Fruit fly (Drosophila melanogaster) whole organism, embryonic: ENCODE results near the gene CG5793.

Experiments used
- CG10209 ChIP-seq: fragments of 200-800 bp; sonication (Bioruptor generic); optimal IDR thresholded peaks from 3 replicates; lab custom pipeline; 2017; ENCODE audit warnings: missing biosample characterization, mild to moderate bottlenecking, missing genetic modification characterization, missing genetic modification reagents
- CG10654 ChIP-seq: fragments of 200-800 bp; sonication (Bioruptor generic); optimal IDR thresholded peaks from 2 replicates; lab custom pipeline; 2016; ENCODE audit warnings: missing biosample characterization, missing genetic modification characterization
- CG12155 ChIP-seq: fragments of 200-800 bp; sonication (Bioruptor generic); optimal IDR thresholded peaks from 3 replicates; lab custom pipeline; 2016; ENCODE audit warnings: missing biosample characterization, missing genetic modification characterization
- CG12236 ChIP-seq: fragments of 200-800 bp; sonication (Bioruptor generic); optimal IDR thresholded peaks from 2 replicates; lab custom pipeline; 2016; ENCODE audit warnings: missing biosample characterization, missing genetic modification characterization
- CG15601 ChIP-seq: fragments of 200-800 bp; sonication (Bioruptor generic); optimal IDR thresholded peaks from 3 replicates; lab custom pipeline; 2019; ENCODE audit warnings: missing biosample characterization, mild to moderate bottlenecking, missing genetic modification characterization, moderate library complexity
- CG17186 ChIP-seq: fragments of 200-800 bp; sonication (Bioruptor generic); optimal IDR thresholded peaks from 3 replicates; lab custom pipeline; 2017; ENCODE audit warnings: missing biosample characterization, missing genetic modification reagents, missing genetic modification characterization
- CG17328 ChIP-seq: fragments of 200-800 bp; sonication (Bioruptor generic); IDR thresholded peaks from 2 replicates; pipeline ENCODE4 v1.3.6; 2022; ENCODE audit warnings: missing biosample characterization, missing genetic modification characterization
- CG17912 ChIP-seq: fragments of 200-800 bp; sonication (Bioruptor generic); optimal IDR thresholded peaks from 2 replicates; lab custom pipeline; 2018; ENCODE audit warnings: missing biosample characterization, mild to moderate bottlenecking, missing genetic modification characterization
- CG18011 ChIP-seq: fragments of 200-800 bp; sonication (Bioruptor generic); optimal IDR thresholded peaks from 2 replicates; lab custom pipeline; 2017; ENCODE audit warnings: missing biosample characterization, missing genetic modification characterization, mild to moderate bottlenecking, moderate library complexity, missing genotype
- CG3065 ChIP-seq: fragments of 200-800 bp; sonication (Bioruptor generic); optimal IDR thresholded peaks from 2 replicates; lab custom pipeline; 2016; ENCODE audit warnings: missing biosample characterization, missing genetic modification characterization
- CG33213 ChIP-seq: fragments of 200-800 bp; sonication (Bioruptor generic); optimal IDR thresholded peaks from 3 replicates; lab custom pipeline; 2016; ENCODE audit warnings: missing biosample characterization, missing genetic modification characterization
- CG34422 ChIP-seq: fragments of 200-800 bp; sonication (Bioruptor generic); IDR thresholded peaks from 3 replicates; pipeline ENCODE4 v1.3.6; 2022; ENCODE audit warnings: missing biosample characterization, missing genetic modification characterization
- CG5180 ChIP-seq: fragments of 200-800 bp; sonication (Bioruptor generic); optimal IDR thresholded peaks from 3 replicates; lab custom pipeline; 2017; ENCODE audit warnings: missing biosample characterization, missing genetic modification characterization, mild to moderate bottlenecking, moderate library complexity, missing genetic modification reagents
- CG6689 ChIP-seq: fragments of 200-800 bp; sonication (Bioruptor generic); IDR thresholded peaks from 2 replicates; pipeline ENCODE4 v1.3.6; 2022; ENCODE audit warnings: missing biosample characterization, missing genetic modification characterization
- CG6813 ChIP-seq: fragments of 200-800 bp; sonication (Bioruptor generic); optimal IDR thresholded peaks from 2 replicates; lab custom pipeline; 2017; ENCODE audit warnings: missing biosample characterization, missing genetic modification characterization, mild to moderate bottlenecking, moderate library complexity, missing genetic modification reagents
- CG7271 ChIP-seq: fragments of 200-800 bp; sonication (Bioruptor generic); optimal IDR thresholded peaks from 2 replicates; lab custom pipeline; 2018; ENCODE audit warnings: missing biosample characterization, mild to moderate bottlenecking, missing genetic modification characterization, moderate library complexity
- CG7745 ChIP-seq: fragments of 200-800 bp; sonication (Bioruptor generic); optimal IDR thresholded peaks from 2 replicates; lab custom pipeline; 2018; ENCODE audit warnings: missing biosample characterization, mild to moderate bottlenecking, missing genetic modification characterization, moderate library complexity
- CG9437 ChIP-seq: fragments of 200-800 bp; sonication (Bioruptor generic); optimal IDR thresholded peaks from 2 replicates; lab custom pipeline; 2018; ENCODE audit warnings: missing biosample characterization, mild to moderate bottlenecking, missing genetic modification characterization
- CG9817 ChIP-seq: fragments of 200-800 bp; sonication (Bioruptor generic); optimal IDR thresholded peaks from 2 replicates; lab custom pipeline; 2018; ENCODE audit warnings: missing biosample characterization, mild to moderate bottlenecking, missing genetic modification characterization, moderate library complexity
- CoRest ChIP-seq: fragments of 200-800 bp; sonication (Bioruptor generic); optimal IDR thresholded peaks from 3 replicates; lab custom pipeline; 2018; ENCODE audit warnings: missing biosample characterization, mild to moderate bottlenecking, missing genetic modification characterization, moderate library complexity
- D19A ChIP-seq: fragments of 200-800 bp; optimal IDR thresholded peaks from 3 replicates; lab custom pipeline; 2019; ENCODE audit warnings: missing biosample characterization, mild to moderate bottlenecking, missing genetic modification characterization, moderate library complexity
- E2f1 ChIP-seq: fragments of 200-800 bp; sonication (Bioruptor generic); IDR thresholded peaks from 2 replicates; pipeline ENCODE4 v1.3.6; 2022; ENCODE audit warnings: missing biosample characterization, missing genetic modification characterization
- Elba2 ChIP-seq: fragments of 200-800 bp; sonication (Bioruptor generic); optimal IDR thresholded peaks from 3 replicates; lab custom pipeline; 2016; ENCODE audit warnings: missing biosample characterization, missing genetic modification characterization
- HLH3B ChIP-seq: fragments of 200-800 bp; sonication (Bioruptor generic); IDR thresholded peaks from 2 replicates; pipeline ENCODE4 v1.3.6; 2022; ENCODE audit warnings: missing biosample characterization, missing genetic modification characterization
- HLH54F ChIP-seq: fragments of 200-800 bp; sonication (Bioruptor generic); optimal IDR thresholded peaks from 3 replicates; lab custom pipeline; 2016; ENCODE audit warnings: missing biosample characterization, missing genetic modification characterization
- MESR4 ChIP-seq: fragments of 200-800 bp; sonication (Bioruptor generic); optimal IDR thresholded peaks from 2 replicates; lab custom pipeline; 2018; ENCODE audit warnings: missing biosample characterization, mild to moderate bottlenecking, missing genetic modification characterization, moderate library complexity
- Meics ChIP-seq: fragments of 200-800 bp; sonication (Bioruptor generic); optimal IDR thresholded peaks from 2 replicates; lab custom pipeline; 2017; ENCODE audit warnings: missing biosample characterization, mild to moderate bottlenecking, missing genetic modification characterization
- Mes4 ChIP-seq: fragments of 200-800 bp; sonication (Bioruptor generic); optimal IDR thresholded peaks from 2 replicates; lab custom pipeline; 2016; ENCODE audit warnings: missing biosample characterization, missing genetic modification characterization
- Mrtf ChIP-seq: fragments of 200-800 bp; sonication (Bioruptor generic); IDR thresholded peaks from 3 replicates; pipeline ENCODE4 v1.3.6; 2022; ENCODE audit warnings: missing biosample characterization, missing genetic modification characterization
- Neu2 ChIP-seq: fragments of 200-800 bp; sonication (Bioruptor generic); optimal IDR thresholded peaks from 3 replicates; lab custom pipeline; 2016; ENCODE audit warnings: missing biosample characterization, missing genetic modification characterization, borderline replicate concordance
- Optix ChIP-seq: fragments of 200-800 bp; sonication (Bioruptor generic); IDR thresholded peaks from 3 replicates; pipeline ENCODE4 v1.3.6; 2022; ENCODE audit warnings: missing biosample characterization, missing genetic modification characterization
- Ptx1 ChIP-seq: fragments of 200-800 bp; sonication (Bioruptor generic); IDR thresholded peaks from 2 replicates; pipeline ENCODE4 v1.3.6; 2022; ENCODE audit warnings: missing biosample characterization, missing genetic modification characterization
- Rx ChIP-seq: fragments of 200-800 bp; sonication (Bioruptor generic); IDR thresholded peaks from 2 replicates; pipeline ENCODE4 v1.3.6; 2022; ENCODE audit warnings: missing biosample characterization, missing genetic modification characterization
- Side ChIP-seq: fragments of 200-800 bp; sonication (Bioruptor generic); optimal IDR thresholded peaks from 2 replicates; lab custom pipeline; 2016; ENCODE audit warnings: missing biosample characterization, missing genetic modification characterization
- ase ChIP-seq: fragments of 200-800 bp; sonication (Bioruptor generic); IDR thresholded peaks from 3 replicates; pipeline ENCODE4 v1.3.6; 2022; ENCODE audit warnings: missing biosample characterization, missing genetic modification characterization
- dmrt99B ChIP-seq: fragments of 200-800 bp; sonication (Bioruptor generic); optimal IDR thresholded peaks from 2 replicates; lab custom pipeline; 2018; ENCODE audit warnings: missing biosample characterization, mild to moderate bottlenecking, missing genetic modification characterization, moderate library complexity
- fd3F ChIP-seq: fragments of 200-800 bp; sonication (Bioruptor generic); optimal IDR thresholded peaks from 2 replicates; lab custom pipeline; 2018; ENCODE audit warnings: missing biosample characterization, mild to moderate bottlenecking, missing genetic modification characterization, moderate library complexity
- fd96Cb ChIP-seq: fragments of 200-800 bp; sonication (Bioruptor generic); optimal IDR thresholded peaks from 2 replicates; lab custom pipeline; 2018; ENCODE audit warnings: missing biosample characterization, mild to moderate bottlenecking, missing genetic modification characterization, moderate library complexity
- gem ChIP-seq: fragments of 200-800 bp; sonication (Bioruptor generic); optimal IDR thresholded peaks from 2 replicates; lab custom pipeline; 2019; ENCODE audit warnings: missing biosample characterization, mild to moderate bottlenecking, missing genetic modification characterization, moderate library complexity
- grau ChIP-seq: fragments of 200-800 bp; optimal IDR thresholded peaks from 3 replicates; lab custom pipeline; 2019; ENCODE audit warnings: missing biosample characterization, mild to moderate bottlenecking, missing genetic modification characterization, moderate library complexity
- insv ChIP-seq, 2 experiments: fragments of 200-800 bp; sonication (Bioruptor generic); optimal IDR thresholded peaks; 3 replicates each; lab custom pipeline; 2016 to 2018; ENCODE audit warnings: missing biosample characterization in 2 of 2, missing genetic modification characterization in 2 of 2
- kah ChIP-seq: fragments of 200-800 bp; sonication (Bioruptor generic); optimal IDR thresholded peaks from 2 replicates; lab custom pipeline; 2018; ENCODE audit warnings: missing biosample characterization, mild to moderate bottlenecking, missing genetic modification characterization
- kay ChIP-seq: fragments of 200-800 bp; sonication (Bioruptor generic); optimal IDR thresholded peaks from 2 replicates; lab custom pipeline; 2016; ENCODE audit warnings: missing biosample characterization, missing genetic modification characterization
- mirr ChIP-seq: fragments of 200-800 bp; sonication (Bioruptor generic); optimal IDR thresholded peaks from 3 replicates; lab custom pipeline; 2018; ENCODE audit warnings: missing biosample characterization, mild to moderate bottlenecking, missing genetic modification characterization
- sima ChIP-seq: fragments of 200-800 bp; sonication (Bioruptor generic); optimal IDR thresholded peaks from 2 replicates; lab custom pipeline; 2016; ENCODE audit warnings: missing biosample characterization, missing genetic modification characterization
- slou ChIP-seq: fragments of 200-800 bp; sonication (Bioruptor generic); optimal IDR thresholded peaks from 3 replicates; lab custom pipeline; 2016; ENCODE audit warnings: missing biosample characterization, missing genetic modification characterization
- ssp ChIP-seq: fragments of 200-800 bp; sonication (Bioruptor generic); IDR thresholded peaks from 2 replicates; pipeline ENCODE4 v1.3.6; 2022; ENCODE audit warnings: missing biosample characterization, missing genetic modification characterization
- sug ChIP-seq: fragments of 200-800 bp; optimal IDR thresholded peaks from 2 replicates; lab custom pipeline; 2019; ENCODE audit warnings: missing biosample characterization, mild to moderate bottlenecking, missing genetic modification characterization, moderate library complexity
- vvl ChIP-seq: fragments of 200-800 bp; sonication (Bioruptor generic); IDR thresholded peaks from 2 replicates; pipeline ENCODE4 v1.3.6; 2022; ENCODE audit warnings: missing biosample characterization, missing genetic modification characterization

CG5793 gene

DNA sequence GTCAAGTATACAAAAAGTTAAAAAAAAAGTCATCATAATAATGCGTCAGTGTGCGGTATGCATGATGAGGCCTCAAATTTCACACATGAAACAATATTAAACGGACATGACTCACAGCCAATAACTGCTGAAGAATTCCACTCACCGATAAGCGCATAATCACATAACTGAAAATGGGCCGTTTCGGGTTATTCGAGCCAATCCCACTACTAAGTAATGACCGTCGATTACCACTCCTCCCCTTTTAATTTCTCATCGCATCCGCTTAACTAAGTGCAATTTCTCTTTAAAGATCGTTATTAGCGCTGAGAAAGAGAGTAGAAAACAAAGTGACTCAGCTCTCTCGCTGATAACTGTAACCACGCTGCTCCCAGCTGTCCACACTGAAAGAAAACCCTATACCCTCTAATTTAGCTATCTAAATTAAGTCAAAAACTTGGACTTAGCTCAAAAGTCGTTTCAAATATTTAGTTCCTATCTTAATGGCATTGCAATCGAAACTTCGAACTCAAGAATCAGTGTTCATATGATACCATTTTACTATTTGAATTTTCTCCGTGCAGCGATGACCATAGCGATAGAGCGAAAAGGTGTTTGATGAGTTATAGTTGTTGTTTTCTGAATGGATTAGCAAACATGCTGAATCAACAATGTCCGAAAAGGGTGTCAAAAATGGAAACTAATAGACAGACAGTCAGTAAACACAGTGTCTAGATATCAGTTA, 14.5 kb upstream of the CG5793 start (continued):
- TF ChIP-seq grau (tag; lab: Kevin White, UChicago) = peak; percentile 88
- TF ChIP-seq sug = peak; percentile 61
- TF ChIP-seq Mes4 = peak; percentile 85
- TF ChIP-seq CG12155 = peak; percentile 79
- peak; percentile 86 for TF ChIP-seq ase (GFP tag; lab: Robert Waterston, UW)
- peak; percentile 51 for TF ChIP-seq Meics (GFP tag; lab: Kevin White, UChicago)
- TF ChIP-seq CG3065 (GFP tag; lab: Kevin White, UChicago) = peak; percentile 78
- TF ChIP-seq fd96Cb (tag; lab: Kevin White, UChicago) = peak; percentile 55
- peak; percentile 88 for TF ChIP-seq HLH54F (GFP tag; lab: Kevin White, UChicago)
- peak; percentile 62 for TF ChIP-seq ssp (GFP tag; lab: Robert Waterston, UW)
- TF ChIP-seq CG7271 (tag; lab: Kevin White, UChicago) = peak; percentile 42
- peak; percentile 75 for TF ChIP-seq CG18011 (GFP tag; lab: Kevin White, UChicago)
- TF ChIP-seq CG15601 (tag; lab: Kevin White, UChicago) = peak; percentile 79
- TF ChIP-seq Ptx1 (GFP tag; lab: Robert Waterston, UW) = peak; percentile 86
- peak; percentile 76 for TF ChIP-seq Rx
- TF ChIP-seq mirr (GFP tag; lab: Kevin White, UChicago) = no peak
- TF ChIP-seq kah (GFP tag; lab: Kevin White, UChicago) = peak; percentile 78
- peak; percentile 83 for TF ChIP-seq CG33213 (GFP tag; lab: Kevin White, UChicago)
- peak in 1 of 2 experiments; percentile 38 for TF ChIP-seq insv (GFP tag; optimal IDR thresholded peaks at IDR 0.05; lab: Kevin White, UChicago)
- TF ChIP-seq CG6813 (GFP tag; lab: Kevin White, UChicago) = peak; percentile 91
- peak; percentile 87 for TF ChIP-seq CG6689
- TF ChIP-seq CG10654 = peak; percentile 59
- TF ChIP-seq gem = peak; percentile 94
- peak; percentile 77 for TF ChIP-seq fd3F (GFP tag; lab: Kevin White, UChicago)
- peak; percentile 42 for TF ChIP-seq CG7745 (tag; lab: Kevin White, UChicago)
- peak; percentile 90 for TF ChIP-seq dmrt99B (tag; lab: Kevin White, UChicago)
- peak; percentile 87 for TF ChIP-seq HLH3B (GFP tag; lab: Robert Waterston, UW)
- peak; percentile 25 for TF ChIP-seq MESR4
- TF ChIP-seq E2f1 = peak; percentile 76
- TF ChIP-seq D19A (tag; lab: Kevin White, UChicago) = peak; percentile 86
- peak; percentile 74 for TF ChIP-seq slou (GFP tag; lab: Kevin White, UChicago)
- peak; percentile 87 for TF ChIP-seq CoRest (tag; lab: Kevin White, UChicago)
- peak; percentile 27 for TF ChIP-seq Neu2 (GFP tag; lab: Kevin White, UChicago)
- TF ChIP-seq vvl (GFP tag; lab: Robert Waterston, UW) = peak; percentile 93
- peak; percentile 23 for TF ChIP-seq CG17912
- TF ChIP-seq CG17328 (GFP tag; lab: Robert Waterston, UW) = peak; percentile 89
- peak; percentile 88 for TF ChIP-seq CG34422 (GFP tag; lab: Robert Waterston, UW)
- TF ChIP-seq CG12236 = peak; percentile 88
- peak; percentile 40 for TF ChIP-seq CG5180 (GFP tag; lab: Kevin White, UChicago)
- TF ChIP-seq CG9437 (GFP tag; lab: Kevin White, UChicago) = peak; percentile 76
- TF ChIP-seq CG9817 = peak; percentile 74
- TF ChIP-seq kay (GFP tag; lab: Kevin White, UChicago) = peak; percentile 82
- peak; percentile 58 for TF ChIP-seq CG17186 (GFP tag; lab: Kevin White, UChicago)
- TF ChIP-seq Mrtf = peak; percentile 82
- TF ChIP-seq sima (GFP tag; lab: Kevin White, UChicago) = peak; percentile 82
- peak; percentile 88 for TF ChIP-seq CG10209
- peak; percentile 14 for TF ChIP-seq Elba2
- peak; percentile 87 for TF ChIP-seq Side (GFP tag; lab: Kevin White, UChicago)
- peak; percentile 83 for TF ChIP-seq Optix (GFP tag; lab: Robert Waterston, UW)
